Worm (Caenorhabditis elegans) whole organism, L4 larva: Measurements from ENCODE around the gene sqst-4.

Source experiments
- F26F4.8 ChIP-seq: fragments of 200-800 bp; sonication (Bioruptor generic); conservative IDR thresholded peaks from 2 replicates; pipeline ENCODE4 v1.3.6; 2022; ENCODE audit warnings: missing genetic modification characterization, missing compliant biosample characterization
- F44E2.7 ChIP-seq: fragments of 200-800 bp; sonication (Bioruptor generic); IDR thresholded peaks from 2 replicates; pipeline ENCODE4 v2.1.2; 2022; ENCODE audit warnings: missing genetic modification characterization, missing compliant biosample characterization
- Y48G9A.11 ChIP-seq: fragments of 200-800 bp; sonication (Bioruptor generic); IDR thresholded peaks from 2 replicates; pipeline ENCODE4 v1.3.6; 2022; ENCODE audit warnings: missing genetic modification reagents, missing genetic modification characterization, missing compliant biosample characterization
- Y5F2A.4 ChIP-seq: fragments of 200-800 bp; sonication (Bioruptor generic); optimal IDR thresholded peaks from 2 replicates; lab custom pipeline; 2018; ENCODE audit warnings: mild to moderate bottlenecking, missing genetic modification characterization, missing compliant biosample characterization
- ZK337.2 ChIP-seq: fragments of 200-800 bp; sonication (Bioruptor generic); IDR thresholded peaks from 2 replicates; pipeline ENCODE4 v1.3.6; 2022; ENCODE audit warnings: missing genetic modification reagents, missing genetic modification characterization, missing compliant biosample characterization
- ceh-20 ChIP-seq: fragments of 200-800 bp; sonication (Bioruptor generic); IDR thresholded peaks from 2 replicates; pipeline ENCODE4 v1.3.6; 2022; ENCODE audit warnings: missing genetic modification reagents, missing genetic modification characterization, missing compliant biosample characterization
- daf-19 ChIP-seq: fragments of 200-800 bp; sonication (Bioruptor generic); conservative IDR thresholded peaks from 2 replicates; pipeline ENCODE4 v1.3.6; 2022; ENCODE audit warnings: missing genetic modification characterization, missing compliant biosample characterization
- duxl-1 ChIP-seq: sonication (generic microtip); optimal IDR thresholded peaks from 2 replicates; lab custom pipeline; 2016; ENCODE audit warnings: mild to moderate bottlenecking, missing genetic modification characterization, moderate library complexity, missing compliant biosample characterization; ENCODE audit not compliant: poor library complexity
- egl-27 ChIP-seq: sonication (generic microtip); optimal IDR thresholded peaks from 3 replicates; lab custom pipeline; 2017; ENCODE audit warnings: missing biosample characterization, missing genetic modification reagents, missing genetic modification characterization
- egl-43 ChIP-seq: fragments of 200-800 bp; sonication (Bioruptor generic); IDR thresholded peaks from 2 replicates; pipeline ENCODE4 v1.3.6; 2022; ENCODE audit warnings: missing genetic modification reagents, missing genetic modification characterization, missing compliant biosample characterization
- fkh-10 ChIP-seq: fragments of 150-350 bp; optimal IDR thresholded peaks from 2 replicates; lab custom pipeline; 2014; ENCODE audit warnings: missing biosample characterization, missing genetic modification reagents, missing genetic modification characterization
- fos-1 ChIP-seq: fragments of 150-350 bp; optimal IDR thresholded peaks from 2 replicates; lab custom pipeline; 2014; ENCODE audit warnings: missing biosample characterization, missing genetic modification characterization
- hif-1 ChIP-seq, 2 experiments: sonication (generic microtip); optimal IDR thresholded peaks; 2 replicates each; lab custom pipeline; 2016 to 2017; ENCODE audit warnings: missing compliant biosample characterization in 2 of 2, missing genetic modification characterization in 2 of 2, missing genetic modification reagents in 2 of 2, missing genotype in 2 of 2, mild to moderate bottlenecking in 1 of 2
- hlh-11 ChIP-seq: fragments of 200-800 bp; sonication (Bioruptor generic); optimal IDR thresholded peaks from 2 replicates; lab custom pipeline; 2018; ENCODE audit warnings: mild to moderate bottlenecking, missing genetic modification characterization, missing compliant biosample characterization
- jun-1 ChIP-seq: fragments of 150-350 bp; optimal IDR thresholded peaks from 2 replicates; lab custom pipeline; 2014; ENCODE audit warnings: missing biosample characterization, missing genetic modification reagents, missing genetic modification characterization
- lin-1 ChIP-seq: fragments of 200-800 bp; sonication (Bioruptor generic); IDR thresholded peaks from 2 replicates; pipeline ENCODE4 v1.3.6; 2022; ENCODE audit warnings: missing genetic modification reagents, missing genetic modification characterization, missing compliant biosample characterization
- lir-3 ChIP-seq: sonication (generic microtip); optimal IDR thresholded peaks from 2 replicates; lab custom pipeline; 2016; ENCODE audit warnings: mild to moderate bottlenecking, missing genetic modification characterization, missing compliant biosample characterization
- mdl-1 ChIP-seq, 2 experiments: fragments of 150-350 bp in 1 of 2; sonication (generic microtip) in 1 of 2; optimal IDR thresholded peaks; 2 replicates each; lab custom pipeline; 2014 to 2017; ENCODE audit warnings: missing biosample characterization in 2 of 2, missing genetic modification characterization in 2 of 2
- mes-2 ChIP-seq: sonication (generic microtip); optimal IDR thresholded peaks from 2 replicates; lab custom pipeline; 2016; ENCODE audit warnings: missing genotype, mild to moderate bottlenecking, missing genetic modification characterization, missing compliant biosample characterization; ENCODE audit not compliant: poor library complexity, severe bottlenecking
- mxl-3 ChIP-seq: fragments of 200-800 bp; sonication (Bioruptor generic); optimal IDR thresholded peaks from 2 replicates; lab custom pipeline; 2018; ENCODE audit warnings: mild to moderate bottlenecking, missing genetic modification characterization, missing compliant biosample characterization
- nhr-102 ChIP-seq: sonication (generic microtip); optimal IDR thresholded peaks from 2 replicates; lab custom pipeline; 2016; ENCODE audit warnings: mild to moderate bottlenecking, missing genetic modification characterization, moderate library complexity, missing compliant biosample characterization
- nhr-28 ChIP-seq: fragments of 150-350 bp; optimal IDR thresholded peaks from 2 replicates; lab custom pipeline; 2014; ENCODE audit warnings: missing biosample characterization, missing genetic modification characterization
- nhr-6 ChIP-seq: fragments of 150-350 bp; optimal IDR thresholded peaks from 2 replicates; lab custom pipeline; 2014; ENCODE audit warnings: missing biosample characterization, missing genetic modification characterization
- pha-4 ChIP-seq, 2 experiments: fragments of 150-350 bp in 1 of 2; fragments of 200-800 bp in 1 of 2; sonication (Bioruptor generic) in 1 of 2; IDR thresholded peaks in 1 of 2; optimal IDR thresholded peaks in 1 of 2; 2 replicates each; pipeline versions ENCODE4 v1.3.6 to Lab custom; 2014 to 2022; ENCODE audit warnings: missing genetic modification characterization in 2 of 2, missing genetic modification reagents in 2 of 2, missing biosample characterization in 1 of 2, missing compliant biosample characterization in 1 of 2
- php-3 ChIP-seq: fragments of 200-800 bp; sonication (Bioruptor generic); IDR thresholded peaks from 2 replicates; pipeline ENCODE4 v1.3.6; 2022; ENCODE audit warnings: missing genetic modification reagents, missing genetic modification characterization, missing compliant biosample characterization
- pqm-1 ChIP-seq: sonication (generic microtip); optimal IDR thresholded peaks from 2 replicates; lab custom pipeline; 2017; ENCODE audit warnings: missing biosample characterization, missing genetic modification characterization
- saeg-2 ChIP-seq: fragments of 200-800 bp; sonication (Bioruptor generic); IDR thresholded peaks from 2 replicates; pipeline ENCODE4 v1.3.6; 2022; ENCODE audit warnings: missing genetic modification reagents, missing genetic modification characterization, missing compliant biosample characterization
- snpc-4 ChIP-seq: fragments of 150-350 bp; optimal IDR thresholded peaks from 2 replicates; lab custom pipeline; 2014; ENCODE audit warnings: missing biosample characterization, missing genetic modification characterization
- zip-2 ChIP-seq: fragments of 150-350 bp; optimal IDR thresholded peaks from 2 replicates; lab custom pipeline; 2014; ENCODE audit warnings: missing biosample characterization, missing genetic modification characterization
- ztf-7 ChIP-seq: fragments of 150-350 bp; optimal IDR thresholded peaks from 2 replicates; lab custom pipeline; 2014; ENCODE audit warnings: missing biosample characterization, missing genetic modification characterization

sqst-4 gene

ce11 chrV:16517619-16518018 is 29.3 kb downstream of the sqst-4 start, which contains the start of gene F36D3.4:
F36D3.4 (minus strand) TSS chrV:16517719.
- no peak for TF ChIP-seq egl-43 (GFP tag; lab: Robert Waterston, UW)
- TF ChIP-seq daf-19 (GFP tag; lab: Robert Waterston, UW): no peak
- TF ChIP-seq fos-1 (tag; lab: Kevin White, UChicago): no peak
- TF ChIP-seq F44E2.7 (GFP tag; lab: Robert Waterston, UW): no peak
- no peak for TF ChIP-seq Y5F2A.4 (GFP tag; lab: Kevin White, UChicago)
- no peak for TF ChIP-seq nhr-28 (tag; lab: Kevin White, UChicago)
- no peak for TF ChIP-seq zip-2 (tag; lab: Kevin White, UChicago)
- TF ChIP-seq php-3: no peak
- TF ChIP-seq fkh-10 (GFP tag; lab: Kevin White, UChicago): no peak
- no peak for TF ChIP-seq nhr-6 (tag; lab: Kevin White, UChicago)
- TF ChIP-seq mes-2: no peak
- TF ChIP-seq mxl-3: no peak
- no peak for TF ChIP-seq snpc-4 (tag; lab: Kevin White, UChicago)
- TF ChIP-seq, all 104 proteins: peak for 0

- no peak for TF ChIP-seq saeg-2 (GFP tag; lab: Robert Waterston, UW)
- TF ChIP-seq egl-27 (tag; lab: Kevin White, UChicago): no peak
These were observed 34.0 kb downstream of the sqst-4 start, which contains the start of gene srw-34 for ce11 chrV:16522242-16522641. srw-34 (minus strand) TSS chrV:16522342.

- no peak for TF ChIP-seq snpc-4 (tag; lab: Kevin White, UChicago)
- TF ChIP-seq ZK337.2 (GFP tag; lab: Robert Waterston, UW): 0 out of 2 replicates have a peak, but pooled peaks have one; percentile 8
These were observed 38.6 kb downstream of the sqst-4 start, which contains the start of gene F36D3.8 for ce11 chrV:16526858-16527257. F36D3.8 (plus strand) TSS chrV:16527158.

- TF ChIP-seq nhr-102 (tag; lab: Kevin White, UChicago) (no peak), ztf-7 (tag; lab: Kevin White, UChicago) (no peak)
These were observed 39.5 kb downstream of the sqst-4 start, which contains the start of gene F36D3.16 for ce11 chrV:16527796-16528195. F36D3.16 (plus strand) TSS chrV:16528096.

ce11 chrV:16534000-16534399 is 45.7 kb downstream of the sqst-4 start, which contains the start of gene cpr-2:
cpr-2 (minus strand) TSS chrV:16534100.
- TF ChIP-seq pqm-1 (tag; lab: Kevin White, UChicago): no peak

ce11 chrV:16535172-16535571 is 46.9 kb downstream of the sqst-4 start, which contains the start of gene Y32B12B.8:
Y32B12B.8 (plus strand) TSS chrV:16535472.
- TF ChIP-seq hif-1 (tag; optimal IDR thresholded peaks at IDR 0.05; lab: Kevin White, UChicago): no peak
- no peak for TF ChIP-seq hlh-11 (tag; lab: Kevin White, UChicago)
- no peak for TF ChIP-seq F26F4.8
- no peak for TF ChIP-seq duxl-1 (tag; lab: Kevin White, UChicago)
- TF ChIP-seq, all 104 proteins: peak for 0

ce11 chrV:16536701-16537100 is 48.4 kb downstream of the sqst-4 start, which contains the start of gene Y32B12B.1:
Y32B12B.1 (plus strand) TSS chrV:16537001.
- TF ChIP-seq lir-3 (no peak), hlh-11 (tag; lab: Kevin White, UChicago) (no peak), jun-1 (tag; lab: Kevin White, UChicago) (no peak), lin-1 (GFP tag; lab: Robert Waterston, UW) (no peak), pha-4 (GFP tag; IDR thresholded peaks at IDR 0.05; lab: Robert Waterston, UW) (no peak), pha-4 (tag; optimal IDR thresholded peaks at IDR 0.05; lab: Kevin White, UChicago) (no peak), ceh-20 (GFP tag; lab: Robert Waterston, UW) (no peak), Y48G9A.11 (GFP tag; lab: Robert Waterston, UW) (no peak), mdl-1 (tag; optimal IDR thresholded peaks at IDR 0.05; lab: Kevin White, UChicago) (no peak)
